Worm (Caenorhabditis elegans) whole organism, early embryonic: Measurements from ENCODE around the gene H04D03.7.

Source experiments
- B0310.2 ChIP-seq: sonication (generic microtip); optimal IDR thresholded peaks from 2 replicates; lab custom pipeline; 2016; ENCODE audit warnings: mild to moderate bottlenecking, missing genetic modification characterization, missing compliant biosample characterization
- F13C5.2 ChIP-seq: sonication (generic microtip); optimal IDR thresholded peaks from 2 replicates; lab custom pipeline; 2017; ENCODE audit warnings: mild to moderate bottlenecking, missing genetic modification characterization, inconsistent platforms, missing compliant biosample characterization
- aly-1 ChIP-seq: sonication (generic microtip); optimal IDR thresholded peaks from 2 replicates; lab custom pipeline; 2016; ENCODE audit warnings: missing genetic modification characterization, missing compliant biosample characterization
- ama-1 ChIP-seq: fragments of 150-350 bp; optimal IDR thresholded peaks from 2 replicates; lab custom pipeline; 2014
- ceh-13 ChIP-seq: fragments of 200-800 bp; sonication (Bioruptor generic); optimal IDR thresholded peaks from 2 replicates; lab custom pipeline; 2018; ENCODE audit warnings: mild to moderate bottlenecking, missing genetic modification characterization, missing compliant biosample characterization
- ceh-36 ChIP-seq: sonication (generic microtip); optimal IDR thresholded peaks from 2 replicates; lab custom pipeline; 2016; ENCODE audit warnings: missing genetic modification characterization, inconsistent platforms, missing compliant biosample characterization
- ets-7 ChIP-seq: sonication (generic microtip); optimal IDR thresholded peaks from 2 replicates; lab custom pipeline; 2016; ENCODE audit warnings: missing genotype, missing genetic modification characterization, missing compliant biosample characterization
- flt-1 ChIP-seq: fragments of 200-800 bp; sonication (Bioruptor generic); IDR thresholded peaks from 2 replicates; pipeline ENCODE4 v1.3.6; 2022; ENCODE audit warnings: missing genetic modification characterization, missing compliant biosample characterization
- hmbx-1 ChIP-seq: sonication (generic microtip); optimal IDR thresholded peaks from 2 replicates; lab custom pipeline; 2016; ENCODE audit warnings: mild to moderate bottlenecking, missing genetic modification characterization, missing compliant biosample characterization
- hmg-4 ChIP-seq: fragments of 200-800 bp; sonication (Bioruptor generic); optimal IDR thresholded peaks from 2 replicates; lab custom pipeline; 2018; ENCODE audit warnings: mild to moderate bottlenecking, missing genetic modification characterization, missing compliant biosample characterization
- hnd-1 ChIP-seq: sonication (generic microtip); optimal IDR thresholded peaks from 2 replicates; lab custom pipeline; 2016; ENCODE audit warnings: missing genetic modification characterization, missing compliant biosample characterization
- pes-1 ChIP-seq: fragments of 200-800 bp; sonication (Bioruptor generic); IDR thresholded peaks from 2 replicates; pipeline ENCODE4 v1.3.6; 2022; ENCODE audit warnings: missing genetic modification reagents, missing genetic modification characterization, missing compliant biosample characterization
- scrt-1 ChIP-seq: fragments of 200-800 bp; sonication (Bioruptor generic); IDR thresholded peaks from 2 replicates; pipeline ENCODE4 v1.3.6; 2022; ENCODE audit warnings: missing genetic modification characterization, missing compliant biosample characterization
- sea-1 ChIP-seq: fragments of 200-800 bp; sonication (Bioruptor generic); conservative IDR thresholded peaks from 2 replicates; pipeline ENCODE4 v1.3.6; 2022; ENCODE audit warnings: missing genetic modification characterization, missing compliant biosample characterization
- tbx-11 ChIP-seq: fragments of 200-800 bp; sonication (Bioruptor generic); IDR thresholded peaks from 2 replicates; pipeline ENCODE4 v1.3.6; 2022; ENCODE audit warnings: missing genetic modification characterization, missing compliant biosample characterization
- tbx-37 ChIP-seq: fragments of 200-800 bp; sonication (Bioruptor generic); conservative IDR thresholded peaks from 2 replicates; pipeline ENCODE4 v1.3.6; 2022; ENCODE audit warnings: missing genetic modification reagents, missing genetic modification characterization, missing compliant biosample characterization
- tra-4 ChIP-seq: sonication (generic microtip); optimal IDR thresholded peaks from 2 replicates; lab custom pipeline; 2017; ENCODE audit warnings: missing genetic modification characterization, missing compliant biosample characterization

Gene H04D03.7

DNA sequence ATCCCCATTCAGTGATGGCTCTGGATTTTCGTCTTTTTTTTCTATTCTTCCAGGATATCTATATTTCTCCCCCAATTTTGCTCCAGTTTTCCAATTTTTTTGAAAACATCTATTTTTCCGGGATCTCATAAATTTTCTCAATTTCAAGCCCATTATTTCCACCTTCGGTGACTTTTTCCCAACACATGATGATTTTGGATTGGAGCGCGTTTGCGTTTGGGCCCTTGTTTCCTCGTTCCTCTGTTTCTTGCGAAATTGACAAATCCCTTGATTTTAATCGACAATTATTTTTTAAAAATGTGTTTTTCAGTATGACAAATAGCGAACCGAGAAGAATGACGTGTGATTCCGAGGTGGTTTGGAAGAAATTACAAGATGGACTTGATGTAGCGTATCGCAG, 24.3 kb upstream of the H04D03.7 start, which contains the start of gene cul-1:
TSS of gene cul-1 (plus strand) at position 311 of the 400 bp plus-strand sequence.
- TF ChIP-seq aly-1 (tag; lab: Kevin White, UChicago) (no peak), hmg-4 (GFP tag; lab: Kevin White, UChicago) (no peak), flt-1 (no peak), ets-7 (tag; lab: Kevin White, UChicago) (no peak), B0310.2 (no peak), ama-1 (lab: Kevin White, UChicago) (no peak), tbx-37 (no peak), hmbx-1 (tag; lab: Kevin White, UChicago) (no peak), tbx-11 (GFP tag; lab: Robert Waterston, UW) (no peak), F13C5.2 (tag; lab: Kevin White, UChicago) (no peak), hnd-1 (tag; lab: Kevin White, UChicago) (no peak)

DNA sequence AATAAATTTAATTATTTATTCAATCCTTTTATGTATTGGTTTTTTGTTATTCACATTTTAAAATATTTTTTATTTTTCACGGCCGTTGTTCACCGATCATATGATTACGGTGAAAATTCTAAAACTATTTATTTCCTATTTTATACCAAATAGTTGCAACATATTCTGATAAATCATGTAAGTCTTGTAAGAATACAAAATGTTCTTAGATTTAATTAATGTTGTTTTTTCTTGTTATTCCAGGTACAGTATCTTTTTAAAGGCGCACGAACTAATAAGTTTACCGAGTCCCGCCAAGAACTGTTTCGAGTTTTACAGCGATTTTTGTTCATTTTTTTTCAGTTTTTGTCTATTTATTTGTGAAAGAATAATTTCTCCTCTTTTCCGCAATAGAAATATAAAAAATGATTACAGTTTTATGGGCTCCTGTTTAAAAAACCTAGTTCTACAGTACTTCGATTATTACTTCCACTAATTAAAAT, 23.0 kb upstream of the H04D03.7 start, which contains the start of gene D2045.5:
TSS of gene D2045.5 (minus strand) at position 51 of the 482 bp plus-strand sequence.
- no peak for TF ChIP-seq pes-1 (GFP tag; lab: Robert Waterston, UW)
- no peak for TF ChIP-seq aly-1 (tag; lab: Kevin White, UChicago)
- TF ChIP-seq ceh-13 = no peak
- no peak for TF ChIP-seq hnd-1 (tag; lab: Kevin White, UChicago)
- no peak for TF ChIP-seq tra-4
- TF ChIP-seq tbx-37 = no peak
- TF ChIP-seq F13C5.2 (tag; lab: Kevin White, UChicago) = no peak
- TF ChIP-seq flt-1 = no peak
- TF ChIP-seq B0310.2 = no peak
- TF ChIP-seq ama-1 (lab: Kevin White, UChicago) = no peak
- TF ChIP-seq hmbx-1 (tag; lab: Kevin White, UChicago) = no peak

DNA sequence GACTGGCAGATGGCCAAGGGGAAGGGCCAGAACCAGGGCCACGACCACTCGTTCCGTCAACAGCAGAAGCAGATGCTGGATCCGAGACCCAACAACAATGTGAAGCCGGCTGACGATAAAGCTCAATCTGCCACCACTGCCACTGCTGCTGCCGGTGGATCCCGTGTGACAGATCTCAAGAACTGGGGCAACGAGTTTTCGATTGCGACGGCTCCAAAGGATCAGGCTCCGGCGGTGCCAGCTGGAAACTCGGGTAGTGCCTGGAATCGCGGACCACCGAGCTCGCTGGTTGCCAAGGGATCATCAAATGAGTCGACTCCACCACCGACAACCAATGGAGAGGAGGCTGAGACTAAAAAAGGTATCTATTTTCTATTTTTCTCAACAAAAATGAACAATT, 17.8 kb upstream of the H04D03.7 start:
- TF ChIP-seq hmg-4 (GFP tag; lab: Kevin White, UChicago) (no peak), tra-4 (no peak), aly-1 (tag; lab: Kevin White, UChicago) (no peak), scrt-1 (GFP tag; lab: Robert Waterston, UW) (no peak)

DNA sequence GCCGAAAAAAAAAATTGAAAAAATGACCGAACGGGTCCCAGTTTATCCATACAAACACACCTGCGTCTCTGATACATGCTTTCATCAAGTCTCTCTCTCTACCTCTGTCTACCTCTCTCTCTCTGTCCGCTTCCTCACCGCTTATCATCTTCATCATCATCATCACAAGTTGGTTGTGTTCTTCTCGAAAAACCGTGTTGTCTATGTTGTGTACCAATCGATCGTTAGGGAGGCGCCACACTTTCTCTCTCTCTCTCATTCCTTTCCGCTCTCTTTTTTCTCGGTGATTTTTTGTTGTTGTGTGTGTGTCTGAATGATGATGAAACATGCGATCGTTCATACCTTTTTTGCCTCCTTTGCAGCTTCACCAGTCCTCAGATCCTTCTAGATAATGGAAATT, 17.0 kb upstream of the H04D03.7 start:
- TF ChIP-seq ceh-13 (no peak), B0310.2 (no peak), hmg-4 (GFP tag; lab: Kevin White, UChicago) (no peak), scrt-1 (GFP tag; lab: Robert Waterston, UW) (no peak), hmbx-1 (tag; lab: Kevin White, UChicago) (no peak), hnd-1 (tag; lab: Kevin White, UChicago) (no peak), ama-1 (lab: Kevin White, UChicago) (no peak), ceh-36 (tag; lab: Kevin White, UChicago) (no peak), aly-1 (tag; lab: Kevin White, UChicago) (no peak), flt-1 (no peak)

DNA sequence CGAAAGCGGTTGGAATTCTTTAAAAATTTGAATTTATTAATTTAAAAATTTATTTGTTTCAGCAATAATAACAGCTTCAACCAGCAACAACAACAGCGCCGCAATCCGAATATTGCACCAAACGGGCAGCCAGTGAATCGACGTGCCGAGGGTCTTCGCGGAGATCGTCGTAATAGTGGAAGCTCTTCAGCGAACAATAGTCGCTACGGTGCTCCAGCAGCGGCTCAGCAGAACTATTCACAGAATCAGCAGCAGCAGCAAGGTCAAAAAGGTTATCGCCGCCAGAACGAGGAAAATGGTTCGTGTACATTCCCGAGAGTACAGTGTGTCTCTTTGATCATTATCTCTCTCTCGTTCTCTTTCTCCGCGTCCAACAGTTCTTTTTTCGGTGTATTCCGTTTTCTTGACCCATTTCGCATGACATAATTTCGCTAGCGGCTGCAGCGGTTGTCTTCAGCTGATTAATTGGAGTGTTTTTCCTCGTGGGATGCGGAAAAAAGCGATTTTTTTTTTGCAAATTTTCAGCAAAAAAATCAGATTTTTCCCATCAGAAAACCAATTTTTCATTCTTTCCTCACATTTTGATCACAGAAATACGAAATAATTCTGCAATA, 16.4 kb upstream of the H04D03.7 start:
- TF ChIP-seq tbx-37 (no peak), ceh-36 (tag; lab: Kevin White, UChicago) (no peak), scrt-1 (GFP tag; lab: Robert Waterston, UW) (no peak), sea-1 (GFP tag; lab: Robert Waterston, UW) (no peak), hmg-4 (GFP tag; lab: Kevin White, UChicago) (no peak)

DNA sequence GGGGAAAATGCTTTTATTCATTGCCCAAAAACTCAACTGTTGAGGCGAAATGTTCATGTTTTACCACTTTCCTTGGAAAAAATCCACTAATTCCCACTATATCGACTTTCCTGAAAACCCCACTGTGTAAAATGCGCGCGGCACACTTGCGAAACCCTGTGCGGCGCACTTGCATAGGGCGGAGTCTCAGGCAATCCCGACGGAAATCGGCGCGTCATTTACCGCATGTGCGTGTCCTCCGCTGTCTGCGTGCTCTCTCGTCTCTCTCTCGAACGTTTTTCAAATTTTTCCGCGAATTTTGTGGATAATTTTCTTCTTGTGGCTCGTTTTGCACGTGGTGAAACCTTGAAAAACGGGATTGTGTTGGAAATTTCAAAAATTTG, 14.5 kb upstream of the H04D03.7 start, which contains the start of gene atx-2:
TSS of gene atx-2 (plus strand) at position 226 of the 383 bp plus-strand sequence.
- TF ChIP-seq hmbx-1 (tag; lab: Kevin White, UChicago) = peak; percentile 88
- peak; percentile 95 for TF ChIP-seq tra-4
- TF ChIP-seq ama-1 (lab: Kevin White, UChicago) = no peak
- TF ChIP-seq tbx-37 = peak; percentile 98
- peak; percentile 99 for TF ChIP-seq sea-1 (GFP tag; lab: Robert Waterston, UW)
- peak; percentile 92 for TF ChIP-seq hnd-1 (tag; lab: Kevin White, UChicago)
- TF ChIP-seq ets-7 (tag; lab: Kevin White, UChicago) = peak; percentile 91
- TF ChIP-seq F13C5.2 (tag; lab: Kevin White, UChicago) = peak; percentile 99
- peak; percentile 95 for TF ChIP-seq aly-1 (tag; lab: Kevin White, UChicago)
- peak; percentile 99 for TF ChIP-seq hmg-4 (GFP tag; lab: Kevin White, UChicago)
- peak; percentile 95 for TF ChIP-seq scrt-1 (GFP tag; lab: Robert Waterston, UW)
- peak; percentile 98 for TF ChIP-seq pes-1 (GFP tag; lab: Robert Waterston, UW)
- peak; percentile 96 for TF ChIP-seq B0310.2
- peak; percentile 97 for TF ChIP-seq ceh-36 (tag; lab: Kevin White, UChicago)
- peak; percentile 97 for TF ChIP-seq tbx-11 (GFP tag; lab: Robert Waterston, UW)
- peak; percentile 97 for TF ChIP-seq ceh-13
- peak; percentile 95 for TF ChIP-seq flt-1

DNA sequence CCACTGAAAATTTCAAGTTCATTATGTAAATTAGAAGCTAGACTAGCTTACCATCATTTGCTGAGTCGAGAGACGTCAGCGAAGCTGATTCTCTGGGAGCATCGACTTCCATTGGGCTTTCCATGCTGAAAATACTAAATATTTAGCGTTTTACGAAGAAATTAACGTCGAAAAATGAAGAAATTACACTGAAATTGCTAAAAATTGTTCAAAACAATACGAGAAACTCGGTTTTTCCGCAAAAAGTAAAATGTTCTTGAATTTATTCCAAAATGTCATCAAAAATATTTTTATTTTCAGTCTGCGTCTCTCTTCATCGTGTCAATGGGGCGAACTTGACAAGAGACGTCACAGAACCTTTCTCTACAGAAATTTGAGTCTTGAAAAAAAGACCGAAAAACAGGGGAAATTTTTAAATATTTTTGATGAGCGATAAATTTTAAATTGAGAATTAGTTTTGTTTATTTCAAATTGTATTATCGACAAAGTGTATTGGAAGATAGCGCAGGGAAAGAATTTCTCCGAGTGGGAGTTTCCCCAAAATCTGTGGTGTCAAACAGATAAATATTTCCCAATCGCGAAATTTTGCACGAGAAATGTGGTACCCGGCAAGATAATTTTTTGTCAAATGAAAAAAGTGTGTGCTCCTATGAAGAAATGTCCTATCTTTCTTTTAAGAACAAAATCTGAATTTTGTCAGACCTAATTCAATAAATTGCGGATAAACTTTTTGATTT, 14.0 kb upstream of the H04D03.7 start, which contains the start of gene ecps-1:
TSS of gene ecps-1 (minus strand) at position 125 of the 737 bp plus-strand sequence.
- no peak for TF ChIP-seq ets-7 (tag; lab: Kevin White, UChicago)
- TF ChIP-seq hnd-1 (tag; lab: Kevin White, UChicago) = no peak
- TF ChIP-seq tbx-37 = peak; percentile 60; the same call in 1 of the 2 replicates
- peak; percentile 23; the same call in 1 of the 2 replicates for TF ChIP-seq tbx-11 (GFP tag; lab: Robert Waterston, UW)
- TF ChIP-seq sea-1 (GFP tag; lab: Robert Waterston, UW) = 0 out of 2 replicates have a peak, but pooled peaks have one; percentile 11
- TF ChIP-seq aly-1 (tag; lab: Kevin White, UChicago) = no peak
- peak; percentile 28; the same call in 1 of the 2 replicates for TF ChIP-seq flt-1
- peak; percentile 75 for TF ChIP-seq pes-1 (GFP tag; lab: Robert Waterston, UW)
- no peak for TF ChIP-seq F13C5.2 (tag; lab: Kevin White, UChicago)
- TF ChIP-seq hmbx-1 (tag; lab: Kevin White, UChicago) = no peak
- TF ChIP-seq scrt-1 (GFP tag; lab: Robert Waterston, UW) = peak; percentile 35; the same call in 1 of the 2 replicates
